Fruit fly (Drosophila melanogaster): ENCODE measurements around the gene CG13045.

The CG13045 gene

dm6 chr3L:16257118-16257627 lies 33.6 kb downstream of the CG13045 start, which contains the start of gene CG13054:
CG13054 (minus strand) TSS chr3L:16257191.
- TF ChIP-seq CTCF (optimal IDR thresholded peaks at IDR 0.05) = no peak

- TF ChIP-seq CG8478 (optimal IDR thresholded peaks at IDR 0.05) (no peak), CTCF (optimal IDR thresholded peaks at IDR 0.05) (no peak)
Measured at dm6 chr3L:16252255-16252654, 38.5 kb downstream of the CG13045 start, which contains the start of gene CG13055. CG13055 (minus strand) TSS chr3L:16252355.

- TF ChIP-seq CTCF (optimal IDR thresholded peaks at IDR 0.05) (no peak), CG8478 (optimal IDR thresholded peaks at IDR 0.05) (no peak)
Measured at dm6 chr3L:16241296-16241695, 49.5 kb downstream of the CG13045 start.
